Fruit fly (Drosophila melanogaster) whole organism, embryonic: ENCODE data around the gene ebd1.

ENCODE experiments used
- Asciz ChIP-seq: fragments of 200-800 bp; sonication (Bioruptor generic); optimal IDR thresholded peaks from 2 replicates; lab custom pipeline; 2017; ENCODE audit warnings: missing biosample characterization, mild to moderate bottlenecking, missing genetic modification characterization, missing genetic modification reagents
- B-H1 ChIP-seq: fragments of 200-800 bp; sonication (Bioruptor generic); IDR thresholded peaks from 3 replicates; pipeline ENCODE4 v1.3.6; 2022; ENCODE audit warnings: missing biosample characterization, missing genetic modification characterization
- CG10267 ChIP-seq: fragments of 200-800 bp; sonication (Bioruptor generic); optimal IDR thresholded peaks from 2 replicates; lab custom pipeline; 2018; ENCODE audit warnings: missing biosample characterization, mild to moderate bottlenecking, missing genetic modification characterization, moderate library complexity
- CG11695 ChIP-seq: fragments of 200-800 bp; sonication (Bioruptor generic); IDR thresholded peaks from 3 replicates; pipeline ENCODE4 v1.3.6; 2022; ENCODE audit warnings: missing biosample characterization, missing genetic modification characterization
- CG12659 ChIP-seq: fragments of 200-800 bp; sonication (Bioruptor generic); optimal IDR thresholded peaks from 3 replicates; lab custom pipeline; 2017; ENCODE audit warnings: mild to moderate bottlenecking, missing biosample characterization, missing genetic modification reagents, missing genetic modification characterization
- CG12769 ChIP-seq: fragments of 200-800 bp; sonication (Bioruptor generic); optimal IDR thresholded peaks from 2 replicates; lab custom pipeline; 2019; ENCODE audit warnings: missing biosample characterization, mild to moderate bottlenecking, missing genetic modification characterization, moderate library complexity
- CG13624 ChIP-seq: fragments of 200-800 bp; sonication (Bioruptor generic); optimal IDR thresholded peaks from 2 replicates; lab custom pipeline; 2016; ENCODE audit warnings: missing biosample characterization, missing genetic modification characterization
- CG15514 ChIP-seq: fragments of 200-800 bp; sonication (Bioruptor generic); optimal IDR thresholded peaks from 3 replicates; lab custom pipeline; 2017; ENCODE audit warnings: missing biosample characterization, missing genetic modification characterization, mild to moderate bottlenecking, moderate library complexity, missing genetic modification reagents
- CG1603 ChIP-seq: fragments of 200-800 bp; sonication (Bioruptor generic); optimal IDR thresholded peaks from 2 replicates; lab custom pipeline; 2019; ENCODE audit warnings: missing biosample characterization, mild to moderate bottlenecking, missing genetic modification characterization, moderate library complexity
- CG17385 ChIP-seq: fragments of 200-800 bp; sonication (Bioruptor generic); optimal IDR thresholded peaks from 3 replicates; lab custom pipeline; 2018; ENCODE audit warnings: missing biosample characterization, mild to moderate bottlenecking, missing genetic modification characterization
- CG18262 ChIP-seq: fragments of 200-800 bp; optimal IDR thresholded peaks from 3 replicates; lab custom pipeline; 2019; ENCODE audit warnings: missing biosample characterization, mild to moderate bottlenecking, missing genetic modification characterization, moderate library complexity
- CG18764 ChIP-seq: fragments of 200-800 bp; sonication (Bioruptor generic); optimal IDR thresholded peaks from 3 replicates; lab custom pipeline; 2016; ENCODE audit warnings: missing biosample characterization, missing genetic modification characterization
- CG2199 ChIP-seq: fragments of 200-800 bp; sonication (Bioruptor generic); IDR thresholded peaks from 3 replicates; pipeline ENCODE4 v1.3.6; 2022; ENCODE audit warnings: missing biosample characterization, missing genetic modification characterization
- CG31365 ChIP-seq: fragments of 200-800 bp; sonication (Bioruptor generic); optimal IDR thresholded peaks from 2 replicates; lab custom pipeline; 2018; ENCODE audit warnings: missing biosample characterization, mild to moderate bottlenecking, missing genetic modification characterization
- CG31388 ChIP-seq: fragments of 200-800 bp; sonication (Bioruptor generic); optimal IDR thresholded peaks from 2 replicates; lab custom pipeline; 2016; ENCODE audit warnings: missing biosample characterization, missing genetic modification characterization
- CG34422 ChIP-seq: fragments of 200-800 bp; sonication (Bioruptor generic); IDR thresholded peaks from 3 replicates; pipeline ENCODE4 v1.3.6; 2022; ENCODE audit warnings: missing biosample characterization, missing genetic modification characterization
- CG3726 ChIP-seq: fragments of 200-800 bp; sonication (Bioruptor generic); IDR thresholded peaks from 3 replicates; pipeline ENCODE4, ENCODE4 v1.3.6; 2022; ENCODE audit warnings: missing biosample characterization, missing genetic modification characterization
- CG4424 ChIP-seq: fragments of 200-800 bp; sonication (Bioruptor generic); optimal IDR thresholded peaks from 3 replicates; lab custom pipeline; 2016; ENCODE audit warnings: missing biosample characterization, missing genetic modification characterization
- CG5245 ChIP-seq: fragments of 200-800 bp; sonication (Bioruptor generic); optimal IDR thresholded peaks from 3 replicates; lab custom pipeline; 2016; ENCODE audit warnings: missing biosample characterization, missing genetic modification characterization
- CG9797 ChIP-seq: fragments of 200-800 bp; sonication (Bioruptor generic); optimal IDR thresholded peaks from 3 replicates; lab custom pipeline; 2018; ENCODE audit warnings: missing biosample characterization, mild to moderate bottlenecking, missing genetic modification characterization
- CoRest ChIP-seq: fragments of 200-800 bp; sonication (Bioruptor generic); optimal IDR thresholded peaks from 3 replicates; lab custom pipeline; 2018; ENCODE audit warnings: missing biosample characterization, mild to moderate bottlenecking, missing genetic modification characterization, moderate library complexity
- D ChIP-seq, 2 experiments: fragments of 200-800 bp in 1 of 2; fragments of >200 bp in 1 of 2; sonication (Bioruptor generic) in 1 of 2; optimal IDR thresholded peaks; 2 replicates in 1 of 2; 3 replicates in 1 of 2; lab custom pipeline; 2017; ENCODE audit warnings: mild to moderate bottlenecking in 1 of 2, missing biosample characterization in 1 of 2, missing genetic modification characterization in 1 of 2, missing genetic modification reagents in 1 of 2
- Deaf1 ChIP-seq: fragments of 200-800 bp; optimal IDR thresholded peaks from 3 replicates; lab custom pipeline; 2019; ENCODE audit warnings: missing biosample characterization, mild to moderate bottlenecking, missing genetic modification characterization, moderate library complexity
- Dek ChIP-seq: fragments of 200-800 bp; sonication (Bioruptor generic); optimal IDR thresholded peaks from 3 replicates; lab custom pipeline; 2019; ENCODE audit warnings: missing biosample characterization, mild to moderate bottlenecking, missing genetic modification characterization, moderate library complexity
- Doc3 ChIP-seq: fragments of 200-800 bp; sonication (Bioruptor generic); IDR thresholded peaks from 3 replicates; pipeline ENCODE4 v1.3.6; 2022; ENCODE audit warnings: missing biosample characterization, missing genetic modification characterization; ENCODE audit not compliant: partially characterized antibody
- Fer1 ChIP-seq: fragments of 200-800 bp; sonication (Bioruptor generic); optimal IDR thresholded peaks from 2 replicates; lab custom pipeline; 2017; ENCODE audit warnings: missing biosample characterization, mild to moderate bottlenecking, missing genetic modification characterization
- HmgD ChIP-seq: fragments of 200-800 bp; sonication (Bioruptor generic); optimal IDR thresholded peaks from 3 replicates; lab custom pipeline; 2016; ENCODE audit warnings: missing biosample characterization, missing genetic modification characterization
- Hr39 ChIP-seq: fragments of >200 bp; optimal IDR thresholded peaks from 2 replicates; lab custom pipeline; 2017
- Hr78 ChIP-seq, 2 experiments: fragments of 200-800 bp in 1 of 2; fragments of >200 bp in 1 of 2; sonication (Bioruptor generic) in 1 of 2; optimal IDR thresholded peaks; 2 replicates each; lab custom pipeline; 2017 to 2019; ENCODE audit warnings: missing biosample characterization in 2 of 2, missing genetic modification characterization in 2 of 2, mild to moderate bottlenecking in 1 of 2, moderate library complexity in 1 of 2
- Meics ChIP-seq: fragments of 200-800 bp; sonication (Bioruptor generic); optimal IDR thresholded peaks from 2 replicates; lab custom pipeline; 2017; ENCODE audit warnings: missing biosample characterization, mild to moderate bottlenecking, missing genetic modification characterization
- Myb ChIP-seq: fragments of 200-800 bp; sonication (Bioruptor generic); optimal IDR thresholded peaks from 2 replicates; lab custom pipeline; 2016; ENCODE audit warnings: missing biosample characterization, missing genetic modification characterization
- NFAT ChIP-seq: fragments of 200-800 bp; sonication (Bioruptor generic); IDR thresholded peaks from 2 replicates; pipeline ENCODE4 v1.3.6; 2022; ENCODE audit warnings: missing biosample characterization, missing genetic modification characterization
- bowl ChIP-seq: fragments of 200-800 bp; sonication (Bioruptor generic); IDR thresholded peaks from 2 replicates; pipeline ENCODE4 v1.3.6; 2022; ENCODE audit warnings: missing biosample characterization, missing genetic modification characterization
- caup ChIP-seq: fragments of 200-800 bp; sonication (Bioruptor generic); optimal IDR thresholded peaks from 3 replicates; lab custom pipeline; 2017; ENCODE audit warnings: missing biosample characterization, mild to moderate bottlenecking, missing genetic modification characterization, moderate library complexity; ENCODE audit not compliant: severe bottlenecking
- ci ChIP-seq: fragments of 200-800 bp; sonication (Bioruptor generic); IDR thresholded peaks from 3 replicates; pipeline ENCODE4 v1.3.6; 2022; ENCODE audit warnings: missing biosample characterization, missing genetic modification characterization
- danr ChIP-seq: fragments of 200-800 bp; sonication (Bioruptor generic); IDR thresholded peaks from 2 replicates; pipeline ENCODE4 v1.3.6; 2022; ENCODE audit warnings: missing biosample characterization, missing genetic modification characterization
- dysf ChIP-seq: fragments of 200-800 bp; sonication (Bioruptor generic); IDR thresholded peaks from 3 replicates; pipeline ENCODE4 v1.3.6; 2022; ENCODE audit warnings: missing biosample characterization, missing genetic modification characterization
- en ChIP-seq: fragments of 200-800 bp; sonication (Bioruptor generic); optimal IDR thresholded peaks from 2 replicates; lab custom pipeline; 2016; ENCODE audit warnings: missing biosample characterization, missing genetic modification characterization
- hb ChIP-seq: fragments of 200-800 bp; sonication (Bioruptor generic); IDR thresholded peaks from 3 replicates; pipeline ENCODE4 v1.3.6; 2022; ENCODE audit warnings: missing biosample characterization, missing genetic modification characterization; ENCODE audit not compliant: partially characterized antibody
- mld ChIP-seq: fragments of 200-800 bp; sonication (Bioruptor generic); IDR thresholded peaks from 3 replicates; pipeline ENCODE4 v1.3.6; 2022; ENCODE audit warnings: missing biosample characterization, missing genetic modification characterization; ENCODE audit not compliant: partially characterized antibody
- nerfin-1 ChIP-seq: fragments of 200-800 bp; sonication (Bioruptor generic); optimal IDR thresholded peaks from 3 replicates; lab custom pipeline; 2019; ENCODE audit warnings: missing biosample characterization, mild to moderate bottlenecking, missing genetic modification characterization, moderate library complexity
- row ChIP-seq: fragments of 200-800 bp; sonication (Bioruptor generic); IDR thresholded peaks from 3 replicates; pipeline ENCODE4 v1.3.6; 2022; ENCODE audit warnings: missing biosample characterization, missing genetic modification characterization
- slbo ChIP-seq: fragments of 200-800 bp; sonication (Bioruptor generic); IDR thresholded peaks from 2 replicates; pipeline ENCODE4 v1.3.6; 2022; ENCODE audit warnings: missing biosample characterization, missing genetic modification characterization
- slp2 ChIP-seq: fragments of 200-800 bp; sonication (Bioruptor generic); optimal IDR thresholded peaks from 2 replicates; lab custom pipeline; 2016; ENCODE audit warnings: missing biosample characterization, missing genetic modification characterization
- tin ChIP-seq: fragments of 200-800 bp; sonication (Bioruptor generic); optimal IDR thresholded peaks from 3 replicates; lab custom pipeline; 2016; ENCODE audit warnings: missing biosample characterization, missing genetic modification characterization
- vnd ChIP-seq: fragments of 200-800 bp; sonication (Bioruptor generic); IDR thresholded peaks from 3 replicates; pipeline ENCODE4 v1.3.6; 2022; ENCODE audit warnings: missing biosample characterization, missing genetic modification characterization; ENCODE audit not compliant: partially characterized antibody
- wek ChIP-seq: fragments of 200-800 bp; sonication (Bioruptor generic); optimal IDR thresholded peaks from 3 replicates; lab custom pipeline; 2018; ENCODE audit warnings: missing biosample characterization, mild to moderate bottlenecking, missing genetic modification characterization, moderate library complexity

Gene ebd1

DNA sequence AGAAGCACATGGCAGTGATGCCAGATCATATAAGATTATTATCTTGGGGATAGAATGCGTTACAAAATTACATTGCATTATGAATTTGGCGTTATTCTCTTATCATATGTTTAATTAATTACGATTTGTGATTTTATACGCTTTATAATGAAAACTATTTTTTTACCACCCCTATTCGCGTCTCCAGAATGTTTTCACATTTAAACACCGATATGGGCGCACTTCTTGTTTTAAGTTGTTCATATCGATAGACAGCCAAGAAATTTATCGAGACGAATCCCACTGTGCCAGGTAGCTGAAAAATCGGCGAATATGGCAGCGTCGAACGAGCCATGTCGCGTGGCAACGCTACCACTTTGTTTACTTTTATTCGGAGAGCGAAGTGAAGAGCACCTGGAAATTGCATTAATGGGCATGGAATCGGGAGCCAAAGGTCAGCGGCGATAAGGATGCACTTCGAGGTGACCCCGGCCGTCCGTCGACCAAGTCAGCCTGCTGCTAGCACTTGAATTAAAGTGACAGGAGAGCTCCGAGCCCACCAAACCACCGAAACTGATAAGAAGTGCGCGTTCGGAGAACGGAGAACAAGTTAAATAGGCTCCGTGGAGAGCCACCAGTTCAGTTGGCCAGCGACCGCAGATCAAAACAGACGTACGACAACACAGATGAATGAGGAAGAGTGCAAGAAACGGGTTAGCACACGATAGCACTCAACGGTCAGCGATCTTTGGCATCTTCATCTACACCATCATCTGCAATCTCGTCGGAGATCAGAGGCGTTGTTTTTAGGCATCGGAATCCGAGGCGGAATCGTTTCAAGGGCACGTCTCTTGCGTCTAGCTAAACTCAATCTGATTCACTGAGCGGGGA lies 37.0 kb downstream of the ebd1 start, which contains the start of gene Gale (continued):
- no peak for TF ChIP-seq slp2 (GFP tag; lab: Kevin White, UChicago)
- TF ChIP-seq Myb (GFP tag; lab: Kevin White, UChicago) = peak; percentile 59
- TF ChIP-seq Asciz (GFP tag; lab: Kevin White, UChicago) = no peak
- no peak for TF ChIP-seq NFAT (GFP tag; lab: Robert Waterston, UW)
- TF ChIP-seq ci = peak; percentile 48; the same call in 1 of the 3 replicates
- no peak for TF ChIP-seq tin (GFP tag; lab: Kevin White, UChicago)
- TF ChIP-seq HmgD (GFP tag; lab: Kevin White, UChicago) = no peak
- TF ChIP-seq Deaf1 (tag; lab: Kevin White, UChicago) = peak; percentile 47
- TF ChIP-seq Hr39 (lab: Kevin White, UChicago) = no peak
- TF ChIP-seq Meics = no peak
- no peak; the same call in 1 of the 2 replicates for TF ChIP-seq bowl (GFP tag; lab: Robert Waterston, UW)
- peak; percentile 72 for TF ChIP-seq CG10267 (tag; lab: Kevin White, UChicago)
- TF ChIP-seq vnd (GFP tag; lab: Robert Waterston, UW) = peak; percentile 53; the same call in 1 of the 3 replicates
- TF ChIP-seq mld (GFP tag; lab: Robert Waterston, UW) = no peak; the same call in 2 of the 3 replicates
- TF ChIP-seq nerfin-1 = no peak
- TF ChIP-seq CG18764 (GFP tag; lab: Kevin White, UChicago) = no peak
- TF ChIP-seq CG34422 (GFP tag; lab: Robert Waterston, UW) = peak; percentile 40; the same call in 1 of the 3 replicates
- no peak for TF ChIP-seq CG15514 (GFP tag; lab: Kevin White, UChicago)
- TF ChIP-seq CG31388 (GFP tag; lab: Kevin White, UChicago) = no peak
- TF ChIP-seq CG1603 (tag; lab: Kevin White, UChicago) = peak; percentile 27
- no peak for TF ChIP-seq en (GFP tag; lab: Kevin White, UChicago)
- no peak for TF ChIP-seq wek (GFP tag; lab: Kevin White, UChicago)
- TF ChIP-seq Hr78 (GFP tag; optimal IDR thresholded peaks at IDR 0.05; lab: Kevin White, UChicago) = peak in 1 of 2 experiments; percentile 96
- peak; percentile 49; the same call in 2 of the 3 replicates for TF ChIP-seq Doc3 (GFP tag; lab: Robert Waterston, UW)
- TF ChIP-seq Fer1 (GFP tag; lab: Kevin White, UChicago) = peak; percentile 24
- TF ChIP-seq CG11695 (GFP tag; lab: Robert Waterston, UW) = no peak
- peak; percentile 26 for TF ChIP-seq CG12769 (tag; lab: Kevin White, UChicago)
- no peak for TF ChIP-seq CG18262 (tag; lab: Kevin White, UChicago)
- peak; percentile 40 for TF ChIP-seq CG4424 (GFP tag; lab: Kevin White, UChicago)
- peak; percentile 26 for TF ChIP-seq CG12659 (GFP tag; lab: Kevin White, UChicago)
- no peak for TF ChIP-seq CG2199 (GFP tag; lab: Robert Waterston, UW)
- no peak for TF ChIP-seq CG3726 (GFP tag; lab: Robert Waterston, UW)
- TF ChIP-seq dysf (GFP tag; lab: Robert Waterston, UW) = 0 out of 3 replicates have a peak, but pooled peaks have one; percentile 13
- TF ChIP-seq CG13624 = peak; percentile 46
- TF ChIP-seq CG5245 (GFP tag; lab: Kevin White, UChicago) = no peak
- TF ChIP-seq Dek (tag; lab: Kevin White, UChicago) = no peak
- no peak for TF ChIP-seq D (optimal IDR thresholded peaks at IDR 0.05; lab: Kevin White, UChicago)
- TF ChIP-seq D (GFP tag; optimal IDR thresholded peaks at IDR 0.05; lab: Kevin White, UChicago) = no peak
- TF ChIP-seq row (GFP tag; lab: Robert Waterston, UW) = peak; percentile 42; the same call in 2 of the 3 replicates
- no peak for TF ChIP-seq danr (GFP tag; lab: Robert Waterston, UW)
- TF ChIP-seq caup (GFP tag; lab: Kevin White, UChicago) = peak; percentile 5
- TF ChIP-seq CG31365 = no peak
- TF ChIP-seq slbo = peak; percentile 20; the same call in 1 of the 2 replicates
- TF ChIP-seq hb (GFP tag; lab: Robert Waterston, UW) = peak; percentile 24; the same call in 1 of the 3 replicates
- TF ChIP-seq CG17385 = peak; percentile 28
- no peak for TF ChIP-seq CG9797 (GFP tag; lab: Kevin White, UChicago)
- no peak for TF ChIP-seq CoRest (tag; lab: Kevin White, UChicago)
- TF ChIP-seq B-H1 = no peak; the same call in 1 of the 3 replicates
